5 fruit fly cellular contexts compared by ENCODE assay signal in the genomic region with DNA sequence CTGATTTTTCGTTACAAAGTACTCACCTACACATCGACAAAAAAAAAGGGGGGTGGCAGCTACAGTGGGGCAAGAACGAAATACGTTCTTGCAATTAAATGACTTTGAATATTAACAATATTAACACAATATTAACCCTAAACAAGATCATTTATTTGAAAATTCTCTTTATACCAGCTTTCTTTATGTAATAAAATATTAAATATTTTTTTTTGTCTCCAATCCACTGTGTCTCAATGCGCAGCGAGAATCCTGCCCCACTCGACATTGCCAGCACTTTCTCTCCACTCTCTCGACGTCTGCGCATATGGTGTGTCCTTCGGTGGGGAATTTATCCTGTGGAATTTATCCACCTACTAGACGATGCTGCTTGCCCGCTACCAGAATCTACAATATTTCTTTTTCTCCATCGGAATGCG.
TF ChIP-seq lines count a peak whose summit lies in the region.

No protein-coding gene starts in this region.

TF ChIP-seq in whole organism, adult, 20 proteins besides CTCF, POLR2A, EP300 and RAD21 (continued from another document):
- TF ChIP-seq CG1620 (GFP tag; optimal IDR thresholded peaks at IDR 0.05; lab: Kevin White, UChicago), result no peak
- TF ChIP-seq Clk (GFP tag; optimal IDR thresholded peaks at IDR 0.05; lab: Kevin White, UChicago), result peak; percentile 83
- TF ChIP-seq Mnt (GFP tag; optimal IDR thresholded peaks at IDR 0.05; lab: Kevin White, UChicago), result no peak

TF ChIP-seq in whole organism, embryonic, 481 proteins besides CTCF, POLR2A, EP300 and RAD21 (continued from another document and continues in another):
- TF ChIP-seq Max (GFP tag; optimal IDR thresholded peaks at IDR 0.05; lab: Kevin White, UChicago) (peak; percentile 83), CG17385 (GFP tag; optimal IDR thresholded peaks at IDR 0.05; lab: Kevin White, UChicago) (peak; percentile 88), Usf (GFP tag; optimal IDR thresholded peaks at IDR 0.05; lab: Kevin White, UChicago) (peak; percentile 36), Hr3 (GFP tag; optimal IDR thresholded peaks at IDR 0.05; lab: Kevin White, UChicago) (peak; percentile 87), CG31441 (GFP tag; IDR thresholded peaks at IDR 0.05; lab: Robert Waterston, UW) (peak; percentile 83), CG8924 (tag; optimal IDR thresholded peaks at IDR 0.05; lab: Kevin White, UChicago) (peak; percentile 76), CG7372 (GFP tag; IDR thresholded peaks at IDR 0.05; lab: Robert Waterston, UW) (peak; percentile 92), scrt (GFP tag; optimal IDR thresholded peaks at IDR 0.05; lab: Kevin White, UChicago) (peak; percentile 85), toy (GFP tag; IDR thresholded peaks at IDR 0.05; lab: Robert Waterston, UW) (peak; percentile 84), Hey (tag; optimal IDR thresholded peaks at IDR 0.05; lab: Kevin White, UChicago) (no peak), Mrtf (GFP tag; IDR thresholded peaks at IDR 0.05; lab: Robert Waterston, UW) (peak; percentile 89), CG4820 (GFP tag; optimal IDR thresholded peaks at IDR 0.05; lab: Kevin White, UChicago) (peak; percentile 82), fd3F (GFP tag; optimal IDR thresholded peaks at IDR 0.05; lab: Kevin White, UChicago) (peak; percentile 85), lov (optimal IDR thresholded peaks at IDR 0.05; lab: Kevin White, UChicago) (no peak), lov (GFP tag; IDR thresholded peaks at IDR 0.05; lab: Robert Waterston, UW) (peak; percentile 83; the same call in 2 of the 3 replicates), nmo (GFP tag; optimal IDR thresholded peaks at IDR 0.05; lab: Kevin White, UChicago) (peak; percentile 91), Aef1 (GFP tag; IDR thresholded peaks at IDR 0.05; lab: Robert Waterston, UW) (peak; percentile 92), CG8290 (GFP tag; optimal IDR thresholded peaks at IDR 0.05; lab: Kevin White, UChicago) (peak; percentile 83), CG8290 (tag; optimal IDR thresholded peaks at IDR 0.05; lab: Kevin White, UChicago) (no peak), CG12391 (tag; optimal IDR thresholded peaks at IDR 0.05; lab: Kevin White, UChicago) (peak; percentile 93), tin (GFP tag; optimal IDR thresholded peaks at IDR 0.05; lab: Kevin White, UChicago) (peak; percentile 92), CG1603 (tag; optimal IDR thresholded peaks at IDR 0.05; lab: Kevin White, UChicago) (peak; percentile 11), CG17361 (GFP tag; IDR thresholded peaks at IDR 0.05; lab: Robert Waterston, UW) (peak; percentile 84), CG9932 (GFP tag; IDR thresholded peaks at IDR 0.05; lab: Robert Waterston, UW) (peak; percentile 93), CG4730 (GFP tag; IDR thresholded peaks at IDR 0.05; lab: Robert Waterston, UW) (peak; percentile 93), hth (optimal IDR thresholded peaks at IDR 0.05; lab: Kevin White, UChicago) (no peak), YL-1 (GFP tag; optimal IDR thresholded peaks at IDR 0.05; lab: Kevin White, UChicago) (peak; percentile 64), croc (GFP tag; conservative IDR thresholded peaks at IDR 0.05; lab: Robert Waterston, UW) (peak; percentile 80), jigr1 (GFP tag; IDR thresholded peaks at IDR 0.05; lab: Robert Waterston, UW) (peak; percentile 85), sob (GFP tag; IDR thresholded peaks at IDR 0.05; lab: Robert Waterston, UW) (peak; percentile 93), CG4854 (GFP tag; optimal IDR thresholded peaks at IDR 0.05; lab: Kevin White, UChicago) (peak; percentile 66)

TF ChIP-seq in whole organism, prepupa, 60 proteins besides CTCF, POLR2A, EP300 and RAD21 (continued from another document and continues in another):
- TF ChIP-seq Eip75B (GFP tag; optimal IDR thresholded peaks at IDR 0.05; lab: Kevin White, UChicago) (peak; percentile 69), svp (GFP tag; lab: Kevin White, UChicago) (peak; percentile 88), dsx (GFP tag; optimal IDR thresholded peaks at IDR 0.05; lab: Kevin White, UChicago; ENCODE audit: poor library complexity, severe bottlenecking) (no peak), CG7368 (GFP tag; optimal IDR thresholded peaks at IDR 0.05; lab: Kevin White, UChicago) (peak; percentile 53), CG10631 (GFP tag; optimal IDR thresholded peaks at IDR 0.05; lab: Kevin White, UChicago) (peak; percentile 75), CG8319 (GFP tag; optimal IDR thresholded peaks at IDR 0.05; lab: Kevin White, UChicago) (peak; percentile 30), ss (GFP tag; optimal IDR thresholded peaks at IDR 0.05; lab: Kevin White, UChicago) (peak; percentile 50 to 85), esn (GFP tag; optimal IDR thresholded peaks at IDR 0.05; lab: Kevin White, UChicago) (peak; percentile 75), pdm3 (GFP tag; optimal IDR thresholded peaks at IDR 0.05; lab: Kevin White, UChicago) (peak; percentile 55), Lpt (GFP tag; optimal IDR thresholded peaks at IDR 0.05; lab: Kevin White, UChicago) (peak; percentile 51), CG6163 (GFP tag; IDR thresholded peaks at IDR 0.05; lab: Robert Waterston, UW) (peak; percentile 92), Smox (GFP tag; optimal IDR thresholded peaks at IDR 0.05; lab: Kevin White, UChicago) (peak; percentile 62), CG6792 (GFP tag; optimal IDR thresholded peaks at IDR 0.05; lab: Kevin White, UChicago) (peak; percentile 68), CG34406 (GFP tag; optimal IDR thresholded peaks at IDR 0.05; lab: Kevin White, UChicago) (peak; percentile 75), CG16779 (tag; optimal IDR thresholded peaks at IDR 0.05; lab: Kevin White, UChicago) (peak; percentile 46), Eip93F (GFP tag; optimal IDR thresholded peaks at IDR 0.05; lab: Kevin White, UChicago) (no peak), CG10669 (GFP tag; optimal IDR thresholded peaks at IDR 0.05; lab: Kevin White, UChicago) (peak; percentile 65), eg (GFP tag; IDR thresholded peaks at IDR 0.05; lab: Robert Waterston, UW) (peak; percentile 91), CG6276 (GFP tag; optimal IDR thresholded peaks at IDR 0.05; lab: Kevin White, UChicago) (peak; percentile 53), Sox14 (GFP tag; optimal IDR thresholded peaks at IDR 0.05; lab: Kevin White, UChicago) (peak; percentile 40), vri (GFP tag; optimal IDR thresholded peaks at IDR 0.05; lab: Kevin White, UChicago) (peak; percentile 53), CG32006 (GFP tag; optimal IDR thresholded peaks at IDR 0.05; lab: Kevin White, UChicago) (peak; percentile 81), topi (GFP tag; optimal IDR thresholded peaks at IDR 0.05; lab: Kevin White, UChicago) (peak; percentile 65), lz (GFP tag; optimal IDR thresholded peaks at IDR 0.05; lab: Kevin White, UChicago) (peak; percentile 70), Met (GFP tag; optimal IDR thresholded peaks at IDR 0.05; lab: Kevin White, UChicago) (peak; percentile 71), CG8632 (GFP tag; optimal IDR thresholded peaks at IDR 0.05; lab: Kevin White, UChicago) (peak; percentile 76), CG6854 (GFP tag; optimal IDR thresholded peaks at IDR 0.05; lab: Kevin White, UChicago) (peak; percentile 8), CG11294 (GFP tag; IDR thresholded peaks at IDR 0.05; lab: Robert Waterston, UW) (peak; percentile 75), CG31627 (GFP tag; optimal IDR thresholded peaks at IDR 0.05; lab: Kevin White, UChicago) (peak; percentile 40), cyc (GFP tag; optimal IDR thresholded peaks at IDR 0.05; lab: Kevin White, UChicago) (peak; percentile 50), CG3032 (tag; optimal IDR thresholded peaks at IDR 0.05; lab: Kevin White, UChicago) (peak; percentile 51), Gug (GFP tag; IDR thresholded peaks at IDR 0.05; lab: Robert Waterston, UW) (peak; percentile 84)

TF ChIP-seq in whole organism, pupa, 21 proteins besides CTCF, POLR2A, EP300 and RAD21 (continued from another document):
- TF ChIP-seq Pif1A (GFP tag; optimal IDR thresholded peaks at IDR 0.05; lab: Kevin White, UChicago) (peak; percentile 64), Pif1B (GFP tag; optimal IDR thresholded peaks at IDR 0.05; lab: Kevin White, UChicago) (peak; percentile 68)
TF ChIP-seq in whole organism, pupa: peak in this region for 19.

TF ChIP-seq in whole organism, wandering third instar larva, 38 proteins besides CTCF, POLR2A, EP300 and RAD21 (continued from another document):
- TF ChIP-seq Dif (GFP tag; optimal IDR thresholded peaks at IDR 0.05; lab: Kevin White, UChicago; ENCODE audit: partially characterized antibody) (no peak), CrebA (GFP tag; optimal IDR thresholded peaks at IDR 0.05; lab: Kevin White, UChicago; ENCODE audit: borderline replicate concordance) (no peak), lola (GFP tag; optimal IDR thresholded peaks at IDR 0.05; lab: Kevin White, UChicago) (no peak), Sp1 (GFP tag; optimal IDR thresholded peaks at IDR 0.05; lab: Kevin White, UChicago) (peak; percentile 79), dsf (GFP tag; optimal IDR thresholded peaks at IDR 0.05; lab: Kevin White, UChicago; ENCODE audit: borderline replicate concordance) (no peak), CG32264 (GFP tag; optimal IDR thresholded peaks at IDR 0.05; lab: Kevin White, UChicago) (no peak), Jra (GFP tag; optimal IDR thresholded peaks at IDR 0.05; lab: Kevin White, UChicago) (no peak), rgr (GFP tag; optimal IDR thresholded peaks at IDR 0.05; lab: Kevin White, UChicago) (peak; percentile 78), Mio (GFP tag; optimal IDR thresholded peaks at IDR 0.05; lab: Kevin White, UChicago) (no peak), Rel (GFP tag; optimal IDR thresholded peaks at IDR 0.05; lab: Kevin White, UChicago) (no peak), Rel (tag; optimal IDR thresholded peaks at IDR 0.05; lab: Kevin White, UChicago) (no peak), Dfd (GFP tag; optimal IDR thresholded peaks at IDR 0.05; lab: Kevin White, UChicago) (no peak), usp (GFP tag; optimal IDR thresholded peaks at IDR 0.05; lab: Kevin White, UChicago) (no peak), Abd-B (GFP tag; optimal IDR thresholded peaks at IDR 0.05; lab: Kevin White, UChicago) (no peak), N (GFP tag; optimal IDR thresholded peaks at IDR 0.05; lab: Kevin White, UChicago) (no peak), h (GFP tag; optimal IDR thresholded peaks at IDR 0.05; lab: Kevin White, UChicago) (peak; percentile 73), Myc (optimal IDR thresholded peaks at IDR 0.05; lab: Kevin White, UChicago) (no peak), sage (GFP tag; optimal IDR thresholded peaks at IDR 0.05; lab: Kevin White, UChicago) (no peak)
